Worm (Caenorhabditis elegans): ENCODE measurements around the gene pcdr-1.

Gene pcdr-1

ce11 chrX:15707366-15707892 is 40.9 kb downstream of the pcdr-1 start (continued):
- TF ChIP-seq nhr-47 (tag; optimal IDR thresholded peaks at IDR 0.05) (peak; percentile 88), lsy-2 (tag; optimal IDR thresholded peaks at IDR 0.05) (peak; percentile 67 to 83), dpl-1 (GFP tag; optimal IDR thresholded peaks at IDR 0.05) (peak in 2 of 3 experiments; percentile 26 to 39), pax-3 (tag; optimal IDR thresholded peaks at IDR 0.05) (peak; percentile 66), tlp-1 (tag; optimal IDR thresholded peaks at IDR 0.05) (no peak), isw-1 (GFP tag; IDR thresholded peaks at IDR 0.05) (peak; percentile 75), xbp-1 (tag; optimal IDR thresholded peaks at IDR 0.05) (peak; percentile 67), C34B4.2 (tag; optimal IDR thresholded peaks at IDR 0.05) (no peak), ets-5 (GFP tag; IDR thresholded peaks at IDR 0.05) (no peak), elt-2 (tag; optimal IDR thresholded peaks at IDR 0.05) (peak; percentile 15), ama-1 (optimal IDR thresholded peaks at IDR 0.05) (no peak), nhr-237 (tag; optimal IDR thresholded peaks at IDR 0.05) (peak; percentile 52), ceh-8 (GFP tag; optimal IDR thresholded peaks at IDR 0.05) (peak; percentile 26), mep-1 (tag; optimal IDR thresholded peaks at IDR 0.05) (peak; percentile 68), nhr-11 (tag; optimal IDR thresholded peaks at IDR 0.05) (peak; percentile 52), nhr-85 (tag) (peak; percentile 89), Y116A8C.19 (tag; optimal IDR thresholded peaks at IDR 0.05; ENCODE audit: borderline replicate concordance) (no peak), lin-14 (GFP tag; optimal IDR thresholded peaks at IDR 0.05) (peak; percentile 99), pqm-1 (tag; optimal IDR thresholded peaks at IDR 0.05) (no peak), lin-39 (tag; optimal IDR thresholded peaks at IDR 0.05) (no peak), ceh-88 (GFP tag; IDR thresholded peaks at IDR 0.05) (peak; percentile 50; the same call in 1 of the 2 replicates), ceh-82 (tag; optimal IDR thresholded peaks at IDR 0.05) (peak; percentile 74 to 81 (median 79)), jun-1 (tag; optimal IDR thresholded peaks at IDR 0.05) (peak; percentile 83), unc-62 (GFP tag; optimal IDR thresholded peaks at IDR 0.05) (no peak), alr-1 (tag; optimal IDR thresholded peaks at IDR 0.05; ENCODE audit: borderline replicate concordance) (no peak), ceh-63 (GFP tag; optimal IDR thresholded peaks at IDR 0.05) (no peak), snu-23 (GFP tag; optimal IDR thresholded peaks at IDR 0.05) (peak; percentile 88), F16B12.6 (tag; optimal IDR thresholded peaks at IDR 0.05) (no peak), sptf-1 (tag; optimal IDR thresholded peaks at IDR 0.05) (no peak), mdl-1 (tag; optimal IDR thresholded peaks at IDR 0.05) (peak in 1 of 2 experiments; percentile 90), hlh-17 (GFP tag; optimal IDR thresholded peaks at IDR 0.05; ENCODE audit: borderline replicate concordance) (no peak), vab-15 (tag; optimal IDR thresholded peaks at IDR 0.05) (peak; percentile 33), lin-15B (tag; optimal IDR thresholded peaks at IDR 0.05) (no peak), irx-1 (tag; optimal IDR thresholded peaks at IDR 0.05) (peak; percentile 46), mef-2 (tag; optimal IDR thresholded peaks at IDR 0.05) (peak; percentile 49), nhr-84 (tag; optimal IDR thresholded peaks at IDR 0.05) (no peak), ces-1 (GFP tag; optimal IDR thresholded peaks at IDR 0.05) (no peak), fkh-8 (tag; optimal IDR thresholded peaks at IDR 0.05) (peak; percentile 96), unc-30 (tag; optimal IDR thresholded peaks at IDR 0.05) (no peak)

- TF ChIP-seq blmp-1 (tag; optimal IDR thresholded peaks at IDR 0.05) = peak; percentile 8
- TF ChIP-seq nhr-11 (tag; optimal IDR thresholded peaks at IDR 0.05) = no peak
- TF ChIP-seq F16B12.6 (tag; optimal IDR thresholded peaks at IDR 0.05) = no peak
- TF ChIP-seq sup-37 (GFP tag; optimal IDR thresholded peaks at IDR 0.05) = no peak
- TF ChIP-seq isw-1 (GFP tag; IDR thresholded peaks at IDR 0.05) = no peak
- no peak for TF ChIP-seq nhr-84 (tag; optimal IDR thresholded peaks at IDR 0.05)
These were observed 41.4 kb downstream of the pcdr-1 start, which contains the start of gene nhr-48 for ce11 chrX:15707913-15708312. Gene nhr-48, plus strand, starts transcription at chrX:15708213.
